Worm (Caenorhabditis elegans): Measurements from ENCODE around the gene str-68.

- TF ChIP-seq hlh-6 (tag; optimal IDR thresholded peaks at IDR 0.05): no peak
- no peak for TF ChIP-seq unc-86 (tag; optimal IDR thresholded peaks at IDR 0.05)
- no peak for TF ChIP-seq ceh-31 (tag; optimal IDR thresholded peaks at IDR 0.05)
- TF ChIP-seq ceh-34 (tag; optimal IDR thresholded peaks at IDR 0.05): no peak
- TF ChIP-seq T23F11.4 (GFP tag; optimal IDR thresholded peaks at IDR 0.05): no peak
- TF ChIP-seq ama-1 (optimal IDR thresholded peaks at IDR 0.05): no peak
- no peak for TF ChIP-seq pros-1 (tag; optimal IDR thresholded peaks at IDR 0.05)
- no peak for TF ChIP-seq F13H6.1 (tag; optimal IDR thresholded peaks at IDR 0.05)
- TF ChIP-seq mec-3 (tag; optimal IDR thresholded peaks at IDR 0.05; ENCODE audit: borderline replicate concordance): no peak
Observed at ce11 chrV:3088768-3089167, 18.6 kb downstream of the str-68 start, which contains the start of gene acs-21.

All from whole organism, late embryonic.